Worm (Caenorhabditis elegans) whole organism, L2 larva: Measurements from ENCODE around the gene srsx-24.

Experiments
- C34F6.9 ChIP-seq: fragments of 150-350 bp; optimal IDR thresholded peaks from 2 replicates; lab custom pipeline; 2014; ENCODE audit warnings: missing biosample characterization, missing genetic modification characterization
- R02D3.7 ChIP-seq: fragments of 150-350 bp; optimal IDR thresholded peaks from 2 replicates; lab custom pipeline; 2014; ENCODE audit warnings: missing biosample characterization, missing genetic modification characterization
- Y55F3AM.14 ChIP-seq: fragments of 200-800 bp; sonication (Bioruptor generic); optimal IDR thresholded peaks from 2 replicates; lab custom pipeline; 2018; ENCODE audit warnings: mild to moderate bottlenecking, missing genetic modification characterization, missing compliant biosample characterization
- ZK546.5 ChIP-seq: sonication (generic microtip); optimal IDR thresholded peaks from 2 replicates; lab custom pipeline; 2017; ENCODE audit warnings: missing biosample characterization, missing genetic modification characterization
- alr-1 ChIP-seq: fragments of 150-350 bp; optimal IDR thresholded peaks from 2 replicates; lab custom pipeline; 2014; ENCODE audit warnings: missing biosample characterization, missing genetic modification characterization
- aly-2 ChIP-seq: fragments of 150-350 bp; optimal IDR thresholded peaks from 2 replicates; lab custom pipeline; 2014; ENCODE audit warnings: missing biosample characterization, missing genetic modification characterization
- ama-1 ChIP-seq: fragments of 150-350 bp; optimal IDR thresholded peaks from 2 replicates; lab custom pipeline; 2018; ENCODE audit warnings: inconsistent platforms
- blmp-1 ChIP-seq: sonication (generic microtip); optimal IDR thresholded peaks from 2 replicates; lab custom pipeline; 2017; ENCODE audit warnings: missing genetic modification characterization, mild to moderate bottlenecking, missing compliant biosample characterization, antibody characterized with exemption, moderate library complexity; ENCODE audit not compliant: insufficient read depth
- ceh-16 ChIP-seq: fragments of 150-350 bp; optimal IDR thresholded peaks from 2 replicates; lab custom pipeline; 2014; ENCODE audit warnings: missing biosample characterization, missing genetic modification characterization
- ceh-82 ChIP-seq: fragments of 150-350 bp; optimal IDR thresholded peaks from 2 replicates; lab custom pipeline; 2014; ENCODE audit warnings: missing biosample characterization, missing genetic modification characterization
- crh-2 ChIP-seq: sonication (generic microtip); optimal IDR thresholded peaks from 2 replicates; lab custom pipeline; 2017; ENCODE audit warnings: missing biosample characterization, missing genetic modification characterization
- egl-27 ChIP-seq: sonication (generic microtip); optimal IDR thresholded peaks from 3 replicates; lab custom pipeline; 2017; ENCODE audit warnings: missing biosample characterization, missing genetic modification reagents, missing genetic modification characterization
- elt-1 ChIP-seq: fragments of 150-350 bp; optimal IDR thresholded peaks from 2 replicates; lab custom pipeline; 2014; ENCODE audit warnings: missing biosample characterization, missing genetic modification characterization
- fos-1 ChIP-seq: fragments of 150-350 bp; optimal IDR thresholded peaks from 2 replicates; lab custom pipeline; 2014; ENCODE audit warnings: missing biosample characterization, missing genetic modification characterization
- gmeb-1 ChIP-seq: fragments of 150-350 bp; optimal IDR thresholded peaks from 2 replicates; lab custom pipeline; 2014; ENCODE audit warnings: missing biosample characterization, missing genetic modification characterization
- lin-11 ChIP-seq: fragments of 150-350 bp; sonication (generic microtip); optimal IDR thresholded peaks from 2 replicates; lab custom pipeline; 2014; ENCODE audit warnings: missing biosample characterization, missing genetic modification characterization, inconsistent platforms, mixed read lengths
- lin-13 ChIP-seq: fragments of 150-350 bp; optimal IDR thresholded peaks from 2 replicates; lab custom pipeline; 2014; ENCODE audit warnings: missing biosample characterization, missing genetic modification reagents, missing genetic modification characterization
- lin-39 ChIP-seq: fragments of 150-350 bp; optimal IDR thresholded peaks from 2 replicates; lab custom pipeline; 2014; ENCODE audit warnings: missing biosample characterization, missing genetic modification reagents, missing genetic modification characterization
- lsy-2 ChIP-seq, 2 experiments: fragments of 150-350 bp in 1 of 2; sonication (generic microtip) in 1 of 2; optimal IDR thresholded peaks; 2 replicates each; lab custom pipeline; 2014 to 2017; ENCODE audit warnings: missing biosample characterization in 2 of 2, missing genetic modification characterization in 2 of 2
- mab-5 ChIP-seq: fragments of 150-350 bp; optimal IDR thresholded peaks from 2 replicates; lab custom pipeline; 2014; ENCODE audit warnings: missing biosample characterization, missing genetic modification characterization
- mbf-1 ChIP-seq: sonication (generic microtip); optimal IDR thresholded peaks from 2 replicates; lab custom pipeline; 2017; ENCODE audit warnings: missing biosample characterization, missing genetic modification characterization
- mdl-1 ChIP-seq, 2 experiments: fragments of 150-350 bp in 1 of 2; sonication (generic microtip) in 1 of 2; optimal IDR thresholded peaks; 2 replicates each; lab custom pipeline; 2017; ENCODE audit warnings: missing biosample characterization in 2 of 2, missing genetic modification characterization in 2 of 2
- nhr-10 ChIP-seq: sonication (generic microtip); optimal IDR thresholded peaks from 2 replicates; lab custom pipeline; 2017; ENCODE audit warnings: missing biosample characterization, missing genetic modification characterization
- nhr-11 ChIP-seq: fragments of 150-350 bp; optimal IDR thresholded peaks from 2 replicates; lab custom pipeline; 2014; ENCODE audit warnings: missing biosample characterization, missing genetic modification characterization
- nhr-129 ChIP-seq: fragments of 150-350 bp; optimal IDR thresholded peaks from 2 replicates; lab custom pipeline; 2014; ENCODE audit warnings: missing biosample characterization, missing genetic modification characterization
- nhr-21 ChIP-seq: fragments of 150-350 bp; optimal IDR thresholded peaks from 2 replicates; lab custom pipeline; 2014; ENCODE audit warnings: missing biosample characterization, missing genetic modification characterization
- nhr-23 ChIP-seq: fragments of 150-350 bp; optimal IDR thresholded peaks from 2 replicates; lab custom pipeline; 2014; ENCODE audit warnings: missing biosample characterization, missing genetic modification reagents, missing genetic modification characterization
- nhr-237 ChIP-seq: fragments of 150-350 bp; optimal IDR thresholded peaks from 2 replicates; lab custom pipeline; 2014; ENCODE audit warnings: missing biosample characterization, missing genetic modification characterization
- nhr-25 ChIP-seq: fragments of 150-350 bp; sonication (generic microtip); optimal IDR thresholded peaks from 3 replicates; lab custom pipeline; 2014; ENCODE audit warnings: missing biosample characterization, missing genetic modification characterization
- nhr-6 ChIP-seq: fragments of 150-350 bp; optimal IDR thresholded peaks from 2 replicates; lab custom pipeline; 2014; ENCODE audit warnings: missing biosample characterization, missing genetic modification characterization
- nhr-77 ChIP-seq: fragments of 150-350 bp; optimal IDR thresholded peaks from 2 replicates; lab custom pipeline; 2014; ENCODE audit warnings: missing biosample characterization, missing genetic modification characterization
- sem-4 ChIP-seq: fragments of 150-350 bp; optimal IDR thresholded peaks from 2 replicates; lab custom pipeline; 2014; ENCODE audit warnings: missing biosample characterization, missing genetic modification reagents, missing genetic modification characterization
- skn-1 ChIP-seq: sonication (generic microtip); optimal IDR thresholded peaks from 2 replicates; lab custom pipeline; 2017; ENCODE audit warnings: missing biosample characterization, missing genetic modification characterization
- sma-3 ChIP-seq: sonication (generic microtip); optimal IDR thresholded peaks from 2 replicates; lab custom pipeline; 2016; ENCODE audit warnings: missing genetic modification reagents, missing genetic modification characterization, missing compliant biosample characterization
- sma-9 ChIP-seq, 2 experiments: fragments of 150-350 bp in 1 of 2; sonication (generic microtip) in 1 of 2; optimal IDR thresholded peaks; 2 replicates each; lab custom pipeline; 2014 to 2016; ENCODE audit warnings: missing genetic modification characterization in 2 of 2, mild to moderate bottlenecking in 1 of 2, missing biosample characterization in 1 of 2, missing compliant biosample characterization in 1 of 2, missing genetic modification reagents in 1 of 2, moderate library complexity in 1 of 2
- snpc-4 ChIP-seq: fragments of 150-350 bp; optimal IDR thresholded peaks from 2 replicates; lab custom pipeline; 2014; ENCODE audit warnings: missing biosample characterization, missing genetic modification characterization
- unc-39 ChIP-seq: fragments of 150-350 bp; optimal IDR thresholded peaks from 2 replicates; lab custom pipeline; 2014; ENCODE audit warnings: missing biosample characterization, missing genetic modification characterization
- zag-1 ChIP-seq: fragments of 150-350 bp; optimal IDR thresholded peaks from 2 replicates; lab custom pipeline; 2014; ENCODE audit warnings: missing biosample characterization, missing genetic modification characterization
- ztf-1 ChIP-seq: fragments of 200-800 bp; sonication (Bioruptor generic); conservative IDR thresholded peaks from 2 replicates; pipeline ENCODE4 v1.3.6; 2022; ENCODE audit warnings: missing genetic modification characterization, missing compliant biosample characterization
- ztf-11 ChIP-seq: sonication (generic microtip); optimal IDR thresholded peaks from 2 replicates; lab custom pipeline; 2017; ENCODE audit warnings: missing biosample characterization, missing genetic modification characterization
- ztf-4 ChIP-seq: fragments of 150-350 bp; optimal IDR thresholded peaks from 2 replicates; lab custom pipeline; 2014; ENCODE audit warnings: missing biosample characterization, missing genetic modification characterization

The srsx-24 gene

ce11 chrV:7403501-7403900, 24.2 kb upstream of the srsx-24 start:
- TF ChIP-seq R02D3.7 (tag; lab: Kevin White, UChicago) (no peak), nhr-11 (tag; lab: Kevin White, UChicago) (no peak), aly-2 (tag; lab: Kevin White, UChicago) (no peak), sma-9 (GFP tag; optimal IDR thresholded peaks at IDR 0.05; lab: Kevin White, UChicago) (no peak), sma-9 (tag; optimal IDR thresholded peaks at IDR 0.05; lab: Kevin White, UChicago) (no peak), ztf-1 (GFP tag; lab: Robert Waterston, UW) (no peak), lin-11 (tag; lab: Kevin White, UChicago) (no peak), ZK546.5 (tag; lab: Kevin White, UChicago) (no peak), blmp-1 (tag; lab: Kevin White, UChicago) (no peak), skn-1 (tag; lab: Kevin White, UChicago) (no peak), egl-27 (tag; lab: Kevin White, UChicago) (no peak)

ce11 chrV:7402355-7402754, 23.1 kb upstream of the srsx-24 start, which contains the start of gene srj-13:
Gene srj-13, plus strand, starts transcription at chrV:7402655.
- TF ChIP-seq nhr-237 (tag; lab: Kevin White, UChicago) (no peak), fos-1 (tag; lab: Kevin White, UChicago) (no peak), ceh-82 (tag; lab: Kevin White, UChicago) (no peak), lsy-2 (tag; optimal IDR thresholded peaks at IDR 0.05; lab: Kevin White, UChicago) (no peak), nhr-77 (tag; lab: Kevin White, UChicago) (no peak), egl-27 (tag; lab: Kevin White, UChicago) (no peak), nhr-11 (tag; lab: Kevin White, UChicago) (no peak)

ce11 chrV:7400588-7400987, 21.3 kb upstream of the srsx-24 start, which contains the start of gene srx-60:
Gene srx-60, plus strand, starts transcription at chrV:7400888.
- TF ChIP-seq zag-1 (tag; lab: Kevin White, UChicago) (no peak), skn-1 (tag; lab: Kevin White, UChicago) (no peak), crh-2 (no peak), nhr-6 (tag; lab: Kevin White, UChicago) (no peak), nhr-237 (tag; lab: Kevin White, UChicago) (no peak), lin-39 (tag; lab: Kevin White, UChicago) (no peak)

- no peak for TF ChIP-seq mdl-1 (tag; optimal IDR thresholded peaks at IDR 0.05; lab: Kevin White, UChicago)
- TF ChIP-seq R02D3.7 (tag; lab: Kevin White, UChicago): no peak
- TF ChIP-seq nhr-237 (tag; lab: Kevin White, UChicago): no peak
- no peak for TF ChIP-seq ama-1 (lab: Kevin White, UChicago)
- no peak for TF ChIP-seq nhr-10
- no peak for TF ChIP-seq unc-39
- TF ChIP-seq Y55F3AM.14: no peak
These were observed 20.8 kb upstream of the srsx-24 start, which contains the start of gene cnc-9 for ce11 chrV:7400095-7400494. Gene cnc-9, minus strand, starts transcription at chrV:7400195.

- TF ChIP-seq blmp-1 (tag; lab: Kevin White, UChicago) (no peak), ceh-16 (tag; lab: Kevin White, UChicago) (no peak), lin-13 (GFP tag; lab: Kevin White, UChicago) (no peak), nhr-129 (tag; lab: Kevin White, UChicago) (no peak), nhr-237 (tag; lab: Kevin White, UChicago) (no peak), Y55F3AM.14 (no peak), snpc-4 (tag; lab: Kevin White, UChicago) (no peak), elt-1 (no peak), nhr-11 (tag; lab: Kevin White, UChicago) (no peak)
These were observed 19.9 kb upstream of the srsx-24 start, which contains the start of gene gst-41 for ce11 chrV:7399202-7399601. Gene gst-41, minus strand, starts transcription at chrV:7399302.

ce11 chrV:7395359-7395758, 16.1 kb upstream of the srsx-24 start, which contains the start of gene srx-9:
Gene srx-9, minus strand, starts transcription at chrV:7395459.
- no peak for TF ChIP-seq sem-4 (tag; lab: Kevin White, UChicago)
- TF ChIP-seq unc-39: no peak
- no peak for TF ChIP-seq sma-3 (GFP tag; lab: Kevin White, UChicago)
- no peak for TF ChIP-seq nhr-25 (tag; lab: Kevin White, UChicago)
- TF ChIP-seq nhr-10: no peak
- no peak for TF ChIP-seq crh-2
- TF ChIP-seq fos-1 (tag; lab: Kevin White, UChicago): no peak
- no peak for TF ChIP-seq C34F6.9 (tag; lab: Kevin White, UChicago)
- TF ChIP-seq aly-2 (tag; lab: Kevin White, UChicago): no peak
- TF ChIP-seq zag-1 (tag; lab: Kevin White, UChicago): no peak
- TF ChIP-seq ztf-11: no peak
- TF ChIP-seq ztf-4 (tag; lab: Kevin White, UChicago): no peak
- no peak for TF ChIP-seq nhr-23
- no peak for TF ChIP-seq nhr-21 (tag; lab: Kevin White, UChicago)
- no peak for TF ChIP-seq mab-5
- TF ChIP-seq sma-9 (GFP tag; optimal IDR thresholded peaks at IDR 0.05; lab: Kevin White, UChicago): no peak
- no peak for TF ChIP-seq sma-9 (tag; optimal IDR thresholded peaks at IDR 0.05; lab: Kevin White, UChicago)
- TF ChIP-seq ama-1 (lab: Kevin White, UChicago): no peak
- TF ChIP-seq alr-1 (tag; lab: Kevin White, UChicago): no peak
- no peak for TF ChIP-seq gmeb-1 (tag; lab: Kevin White, UChicago)
- TF ChIP-seq mbf-1 (tag; lab: Kevin White, UChicago): no peak
